Fruit fly (Drosophila melanogaster): ENCODE measurements around the gene Trf2.

DNA sequence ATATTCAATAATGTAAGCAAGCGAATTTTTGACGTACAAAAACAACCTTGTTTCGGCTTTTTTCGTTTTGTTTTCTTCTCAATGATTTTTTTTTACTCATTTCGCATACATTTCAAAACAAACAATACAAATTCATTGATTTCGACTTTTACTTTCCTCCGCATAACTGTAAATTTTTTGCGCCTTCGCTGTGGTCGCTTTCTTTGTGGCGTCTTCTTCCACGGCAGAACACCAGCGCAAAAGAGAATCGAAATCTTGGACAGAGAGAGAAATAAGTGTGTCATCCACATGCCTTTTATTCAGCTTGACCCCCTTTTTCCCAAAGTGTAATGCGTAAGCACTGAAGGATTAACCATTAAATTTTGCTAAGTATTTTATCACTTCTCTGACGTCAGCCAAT lies 5.3 kb downstream of the Trf2 start:
- TF ChIP-seq CG1620 (GFP tag; optimal IDR thresholded peaks at IDR 0.05) (no peak), ovo (GFP tag; optimal IDR thresholded peaks at IDR 0.05) (no peak), kay (GFP tag; ENCODE audit: borderline replicate concordance) (no peak), CG11617 (GFP tag; optimal IDR thresholded peaks at IDR 0.05) (no peak), CG33017 (tag; optimal IDR thresholded peaks at IDR 0.05) (no peak), Clk (GFP tag; optimal IDR thresholded peaks at IDR 0.05) (no peak), Hr96 (GFP tag; optimal IDR thresholded peaks at IDR 0.05) (no peak), bab1 (GFP tag; optimal IDR thresholded peaks at IDR 0.05) (peak; percentile 45), CG14711 (tag; optimal IDR thresholded peaks at IDR 0.05) (no peak), pad (GFP tag; optimal IDR thresholded peaks at IDR 0.05) (no peak), toe (GFP tag; optimal IDR thresholded peaks at IDR 0.05) (no peak)

Data from whole organism, adult.